Worm (Caenorhabditis elegans): ENCODE measurements around the gene F14F3.5.

F14F3.5 gene

ce11 chrX:10491875-10492523, 37.0 kb downstream of the F14F3.5 start:
- no peak for TF ChIP-seq flt-1 (GFP tag; IDR thresholded peaks at IDR 0.05)
- no peak for TF ChIP-seq hmbx-1 (tag; optimal IDR thresholded peaks at IDR 0.05)
- no peak for TF ChIP-seq ceh-13 (GFP tag; optimal IDR thresholded peaks at IDR 0.05)
- TF ChIP-seq scrt-1 (GFP tag; IDR thresholded peaks at IDR 0.05), result no peak
- no peak for TF ChIP-seq ets-7 (tag; optimal IDR thresholded peaks at IDR 0.05)
- TF ChIP-seq B0310.2 (tag; optimal IDR thresholded peaks at IDR 0.05), result no peak
- TF ChIP-seq ceh-36 (tag; optimal IDR thresholded peaks at IDR 0.05), result no peak
- TF ChIP-seq aly-1 (tag; optimal IDR thresholded peaks at IDR 0.05), result no peak
- TF ChIP-seq pes-1 (GFP tag; IDR thresholded peaks at IDR 0.05), result no peak

- TF ChIP-seq B0310.2 (tag; optimal IDR thresholded peaks at IDR 0.05) (no peak), flt-1 (GFP tag; IDR thresholded peaks at IDR 0.05) (no peak), ceh-13 (GFP tag; optimal IDR thresholded peaks at IDR 0.05) (no peak), ama-1 (optimal IDR thresholded peaks at IDR 0.05) (no peak), tbx-37 (GFP tag; conservative IDR thresholded peaks at IDR 0.05) (no peak), sea-1 (GFP tag; conservative IDR thresholded peaks at IDR 0.05) (no peak), hnd-1 (tag; optimal IDR thresholded peaks at IDR 0.05) (no peak), ets-7 (tag; optimal IDR thresholded peaks at IDR 0.05) (no peak), ceh-36 (tag; optimal IDR thresholded peaks at IDR 0.05) (no peak), scrt-1 (GFP tag; IDR thresholded peaks at IDR 0.05) (no peak), tra-4 (tag; optimal IDR thresholded peaks at IDR 0.05) (no peak), hmbx-1 (tag; optimal IDR thresholded peaks at IDR 0.05) (no peak), pes-1 (GFP tag; IDR thresholded peaks at IDR 0.05) (no peak), F13C5.2 (tag; optimal IDR thresholded peaks at IDR 0.05) (no peak), hmg-4 (GFP tag; optimal IDR thresholded peaks at IDR 0.05) (no peak)
These were observed 38.0 kb downstream of the F14F3.5 start, which contains the start of gene C33D3.5 for ce11 chrX:10491044-10491443. Gene C33D3.5 (plus strand): TSS chrX:10491344.

ce11 chrX:10488763-10489162, 40.3 kb downstream of the F14F3.5 start, which contains the start of gene C33D3.4:
Gene C33D3.4 (plus strand): TSS chrX:10489063.
- TF ChIP-seq hmg-4 (GFP tag; optimal IDR thresholded peaks at IDR 0.05), result no peak
- TF ChIP-seq tbx-11 (GFP tag; IDR thresholded peaks at IDR 0.05), result no peak
- no peak for TF ChIP-seq ets-7 (tag; optimal IDR thresholded peaks at IDR 0.05)
- TF ChIP-seq ceh-13 (GFP tag; optimal IDR thresholded peaks at IDR 0.05), result no peak
- TF ChIP-seq pes-1 (GFP tag; IDR thresholded peaks at IDR 0.05), result no peak
- no peak for TF ChIP-seq tra-4 (tag; optimal IDR thresholded peaks at IDR 0.05)
- TF ChIP-seq tbx-37 (GFP tag; conservative IDR thresholded peaks at IDR 0.05), result no peak
- TF ChIP-seq ama-1 (optimal IDR thresholded peaks at IDR 0.05), result no peak
- no peak for TF ChIP-seq B0310.2 (tag; optimal IDR thresholded peaks at IDR 0.05)

ce11 chrX:10485300-10485755, 43.7 kb downstream of the F14F3.5 start, which contains the start of gene C33D3.3:
Gene C33D3.3 (plus strand): TSS chrX:10485350.
- TF ChIP-seq ceh-13 (GFP tag; optimal IDR thresholded peaks at IDR 0.05), result no peak
- TF ChIP-seq hmbx-1 (tag; optimal IDR thresholded peaks at IDR 0.05), result no peak
- TF ChIP-seq sea-1 (GFP tag; conservative IDR thresholded peaks at IDR 0.05), result no peak
- no peak for TF ChIP-seq ceh-36 (tag; optimal IDR thresholded peaks at IDR 0.05)
- TF ChIP-seq tbx-37 (GFP tag; conservative IDR thresholded peaks at IDR 0.05), result no peak
- no peak for TF ChIP-seq hmg-4 (GFP tag; optimal IDR thresholded peaks at IDR 0.05)
- no peak for TF ChIP-seq ama-1 (optimal IDR thresholded peaks at IDR 0.05)
- no peak for TF ChIP-seq B0310.2 (tag; optimal IDR thresholded peaks at IDR 0.05)
- no peak for TF ChIP-seq pes-1 (GFP tag; IDR thresholded peaks at IDR 0.05)
- no peak for TF ChIP-seq F13C5.2 (tag; optimal IDR thresholded peaks at IDR 0.05)

ce11 chrX:10482272-10482671, 46.8 kb downstream of the F14F3.5 start:
- no peak for TF ChIP-seq hnd-1 (tag; optimal IDR thresholded peaks at IDR 0.05)
- TF ChIP-seq pes-1 (GFP tag; IDR thresholded peaks at IDR 0.05), result no peak
- no peak for TF ChIP-seq hmg-4 (GFP tag; optimal IDR thresholded peaks at IDR 0.05)

ce11 chrX:10480563-10481290, 48.3 kb downstream of the F14F3.5 start, which contains the start of gene elt-2:
Gene elt-2 (plus strand): TSS chrX:10481240.
- no peak for TF ChIP-seq flt-1 (GFP tag; IDR thresholded peaks at IDR 0.05)
- no peak for TF ChIP-seq aly-1 (tag; optimal IDR thresholded peaks at IDR 0.05)
- TF ChIP-seq ceh-36 (tag; optimal IDR thresholded peaks at IDR 0.05), result no peak
- no peak for TF ChIP-seq tra-4 (tag; optimal IDR thresholded peaks at IDR 0.05)
- TF ChIP-seq scrt-1 (GFP tag; IDR thresholded peaks at IDR 0.05), result no peak
- TF ChIP-seq ceh-13 (GFP tag; optimal IDR thresholded peaks at IDR 0.05), result no peak
- TF ChIP-seq tbx-37 (GFP tag; conservative IDR thresholded peaks at IDR 0.05), result no peak
- TF ChIP-seq tbx-11 (GFP tag; IDR thresholded peaks at IDR 0.05), result no peak
- no peak for TF ChIP-seq B0310.2 (tag; optimal IDR thresholded peaks at IDR 0.05)
- TF ChIP-seq sea-1 (GFP tag; conservative IDR thresholded peaks at IDR 0.05), result no peak
- no peak for TF ChIP-seq ama-1 (optimal IDR thresholded peaks at IDR 0.05)
- TF ChIP-seq F13C5.2 (tag; optimal IDR thresholded peaks at IDR 0.05), result no peak
- TF ChIP-seq hmg-4 (GFP tag; optimal IDR thresholded peaks at IDR 0.05), result no peak
- TF ChIP-seq ets-7 (tag; optimal IDR thresholded peaks at IDR 0.05), result no peak
- TF ChIP-seq hnd-1 (tag; optimal IDR thresholded peaks at IDR 0.05), result no peak
- no peak for TF ChIP-seq pes-1 (GFP tag; IDR thresholded peaks at IDR 0.05)
- TF ChIP-seq hmbx-1 (tag; optimal IDR thresholded peaks at IDR 0.05), result no peak

- TF ChIP-seq tbx-37 (GFP tag; conservative IDR thresholded peaks at IDR 0.05), result no peak
These were observed 49.8 kb downstream of the F14F3.5 start for ce11 chrX:10479108-10479738.

Measured in whole organism, early embryonic.